Worm (Caenorhabditis elegans) whole organism, L4 larva: ENCODE measurements around the gene mgl-1.
A peak's percentile ranks its signal among the peaks of the same experiment; 100 is the strongest.

Source experiments
- F26F4.8 ChIP-seq: fragments of 200-800 bp; sonication (Bioruptor generic); conservative IDR thresholded peaks from 2 replicates; pipeline ENCODE4 v1.3.6; 2022; ENCODE audit warnings: missing genetic modification characterization, missing compliant biosample characterization
- F37D6.2 ChIP-seq: sonication (generic microtip); optimal IDR thresholded peaks from 2 replicates; lab custom pipeline; 2016; ENCODE audit warnings: mild to moderate bottlenecking, missing genetic modification characterization, missing compliant biosample characterization
- R02D3.7 ChIP-seq: fragments of 150-350 bp; sonication (generic microtip); optimal IDR thresholded peaks from 3 replicates; lab custom pipeline; 2014; ENCODE audit warnings: missing biosample characterization, missing genetic modification characterization
- T20F7.1 ChIP-seq: fragments of 200-800 bp; sonication (Bioruptor generic); optimal IDR thresholded peaks from 2 replicates; lab custom pipeline; 2018; ENCODE audit warnings: mild to moderate bottlenecking, missing genetic modification characterization, missing compliant biosample characterization
- T26A8.4 ChIP-seq: fragments of 200-800 bp; sonication (Bioruptor generic); IDR thresholded peaks from 2 replicates; pipeline ENCODE4 v1.3.6; 2022; ENCODE audit warnings: missing genetic modification characterization, missing compliant biosample characterization
- Y105C5A.15 ChIP-seq: fragments of 200-800 bp; sonication (Bioruptor generic); IDR thresholded peaks from 2 replicates; pipeline ENCODE4 v1.3.6; 2022; ENCODE audit warnings: missing genetic modification characterization, missing compliant biosample characterization
- Y75B8A.6 ChIP-seq: fragments of 200-800 bp; sonication (Bioruptor generic); IDR thresholded peaks from 2 replicates; pipeline ENCODE4 v1.3.6; 2022; ENCODE audit warnings: missing genetic modification reagents, missing genetic modification characterization, missing compliant biosample characterization
- ZK337.2 ChIP-seq: fragments of 200-800 bp; sonication (Bioruptor generic); IDR thresholded peaks from 2 replicates; pipeline ENCODE4 v1.3.6; 2022; ENCODE audit warnings: missing genetic modification reagents, missing genetic modification characterization, missing compliant biosample characterization
- ZK546.5 ChIP-seq, 2 experiments: sonication (generic microtip); optimal IDR thresholded peaks; 2 replicates each; lab custom pipeline; 2017; ENCODE audit warnings: missing biosample characterization in 2 of 2, missing genetic modification characterization in 2 of 2
- arid-1 ChIP-seq: fragments of 200-800 bp; sonication (Bioruptor generic); conservative IDR thresholded peaks from 2 replicates; pipeline ENCODE4 v1.3.6; 2022; ENCODE audit warnings: missing genetic modification reagents, missing genetic modification characterization, missing compliant biosample characterization
- ceh-62 ChIP-seq: sonication (generic microtip); optimal IDR thresholded peaks from 2 replicates; lab custom pipeline; 2017; ENCODE audit warnings: missing biosample characterization, missing genetic modification characterization
- ces-1 ChIP-seq: fragments of 150-350 bp; sonication (generic microtip); optimal IDR thresholded peaks from 4 replicates; lab custom pipeline; 2014; ENCODE audit warnings: missing biosample characterization, missing genetic modification reagents, missing genetic modification characterization
- ctbp-1 ChIP-seq: fragments of 200-800 bp; sonication (Bioruptor generic); IDR thresholded peaks from 2 replicates; pipeline ENCODE4 v1.3.6; 2022; ENCODE audit warnings: missing genetic modification reagents, missing genetic modification characterization, missing compliant biosample characterization
- daf-8 ChIP-seq: fragments of 200-800 bp; sonication (Bioruptor generic); IDR thresholded peaks from 2 replicates; pipeline ENCODE4 v1.3.6; 2022; ENCODE audit warnings: missing genetic modification characterization, missing compliant biosample characterization
- dmd-8 ChIP-seq: fragments of 200-800 bp; sonication (Bioruptor generic); IDR thresholded peaks from 2 replicates; pipeline ENCODE4 v1.3.6; 2022; ENCODE audit warnings: missing genetic modification characterization, missing compliant biosample characterization
- dmd-9 ChIP-seq: fragments of 200-800 bp; sonication (Bioruptor generic); IDR thresholded peaks from 2 replicates; pipeline ENCODE4 v1.3.6; 2022; ENCODE audit warnings: missing genetic modification reagents, missing genetic modification characterization, missing compliant biosample characterization
- dpl-1 ChIP-seq: fragments of 150-350 bp; optimal IDR thresholded peaks from 2 replicates; lab custom pipeline; 2014; ENCODE audit warnings: missing biosample characterization, missing genetic modification reagents, missing genetic modification characterization
- dve-1 ChIP-seq: sonication (generic microtip); optimal IDR thresholded peaks from 2 replicates; lab custom pipeline; 2017; ENCODE audit warnings: antibody characterized with exemption, mild to moderate bottlenecking, missing genetic modification characterization, missing compliant biosample characterization; ENCODE audit not compliant: insufficient read depth
- fkh-10 ChIP-seq: fragments of 150-350 bp; optimal IDR thresholded peaks from 2 replicates; lab custom pipeline; 2014; ENCODE audit warnings: missing biosample characterization, missing genetic modification reagents, missing genetic modification characterization
- fos-1 ChIP-seq: fragments of 150-350 bp; optimal IDR thresholded peaks from 2 replicates; lab custom pipeline; 2014; ENCODE audit warnings: missing biosample characterization, missing genetic modification characterization
- gei-8 ChIP-seq: fragments of 200-800 bp; sonication (Bioruptor generic); optimal IDR thresholded peaks from 2 replicates; lab custom pipeline; 2018; ENCODE audit warnings: mild to moderate bottlenecking, missing genetic modification characterization, missing compliant biosample characterization
- lim-7 ChIP-seq: fragments of 200-800 bp; sonication (Bioruptor generic); IDR thresholded peaks from 2 replicates; pipeline ENCODE4 v1.3.6; 2022; ENCODE audit warnings: missing genetic modification characterization, missing compliant biosample characterization
- lir-3 ChIP-seq: sonication (generic microtip); optimal IDR thresholded peaks from 2 replicates; lab custom pipeline; 2016; ENCODE audit warnings: mild to moderate bottlenecking, missing genetic modification characterization, missing compliant biosample characterization
- madf-5 ChIP-seq, 2 experiments: fragments of 200-800 bp; sonication (Bioruptor generic); IDR thresholded peaks; 2 replicates each; pipeline ENCODE4 v1.3.6; 2022; ENCODE audit warnings: missing compliant biosample characterization in 2 of 2, missing genetic modification characterization in 2 of 2
- mdl-1 ChIP-seq, 2 experiments: fragments of 150-350 bp in 1 of 2; sonication (generic microtip) in 1 of 2; optimal IDR thresholded peaks; 2 replicates each; lab custom pipeline; 2014 to 2017; ENCODE audit warnings: missing biosample characterization in 2 of 2, missing genetic modification characterization in 2 of 2
- mdt-29 ChIP-seq: fragments of 200-800 bp; sonication (Bioruptor generic); IDR thresholded peaks from 2 replicates; pipeline ENCODE4 v1.3.6; 2022; ENCODE audit warnings: missing genetic modification reagents, missing genetic modification characterization, missing compliant biosample characterization
- mxl-2 ChIP-seq: fragments of 200-800 bp; sonication (Bioruptor generic); conservative IDR thresholded peaks from 2 replicates; pipeline ENCODE4 v1.3.6; 2022; ENCODE audit warnings: missing genetic modification reagents, missing genetic modification characterization, missing compliant biosample characterization
- nhr-237 ChIP-seq: sonication (generic microtip); optimal IDR thresholded peaks from 2 replicates; lab custom pipeline; 2017; ENCODE audit warnings: missing biosample characterization, missing genetic modification characterization
- nhr-28 ChIP-seq: fragments of 150-350 bp; optimal IDR thresholded peaks from 2 replicates; lab custom pipeline; 2014; ENCODE audit warnings: missing biosample characterization, missing genetic modification characterization
- nhr-42 ChIP-seq: fragments of 200-800 bp; sonication (Bioruptor generic); IDR thresholded peaks from 2 replicates; pipeline ENCODE4 v1.3.6; 2022; ENCODE audit warnings: missing genetic modification characterization, missing compliant biosample characterization
- nhr-48 ChIP-seq: sonication (generic microtip); optimal IDR thresholded peaks from 2 replicates; lab custom pipeline; 2016; ENCODE audit warnings: mild to moderate bottlenecking, missing genetic modification characterization, missing compliant biosample characterization
- nhr-6 ChIP-seq: fragments of 150-350 bp; optimal IDR thresholded peaks from 2 replicates; lab custom pipeline; 2014; ENCODE audit warnings: missing biosample characterization, missing genetic modification characterization
- nhr-76 ChIP-seq: fragments of 150-350 bp; optimal IDR thresholded peaks from 2 replicates; lab custom pipeline; 2014; ENCODE audit warnings: missing biosample characterization, missing genetic modification characterization
- pha-4 ChIP-seq, 2 experiments: fragments of 150-350 bp in 1 of 2; fragments of 200-800 bp in 1 of 2; sonication (Bioruptor generic) in 1 of 2; IDR thresholded peaks in 1 of 2; optimal IDR thresholded peaks in 1 of 2; 2 replicates each; pipeline versions ENCODE4 v1.3.6 to Lab custom; 2014 to 2022; ENCODE audit warnings: missing genetic modification characterization in 2 of 2, missing genetic modification reagents in 2 of 2, missing biosample characterization in 1 of 2, missing compliant biosample characterization in 1 of 2
- saeg-2 ChIP-seq: fragments of 200-800 bp; sonication (Bioruptor generic); IDR thresholded peaks from 2 replicates; pipeline ENCODE4 v1.3.6; 2022; ENCODE audit warnings: missing genetic modification reagents, missing genetic modification characterization, missing compliant biosample characterization
- snpc-4 ChIP-seq: fragments of 150-350 bp; optimal IDR thresholded peaks from 2 replicates; lab custom pipeline; 2014; ENCODE audit warnings: missing biosample characterization, missing genetic modification characterization
- spr-1 ChIP-seq: sonication (generic microtip); optimal IDR thresholded peaks from 2 replicates; lab custom pipeline; 2016; ENCODE audit warnings: mild to moderate bottlenecking, missing genetic modification characterization, missing compliant biosample characterization
- spr-3 ChIP-seq: fragments of 200-800 bp; sonication (Bioruptor generic); optimal IDR thresholded peaks from 2 replicates; lab custom pipeline; 2018; ENCODE audit warnings: mild to moderate bottlenecking, missing genetic modification characterization, missing compliant biosample characterization
- unc-130 ChIP-seq: sonication (generic microtip); optimal IDR thresholded peaks from 2 replicates; lab custom pipeline; 2016; ENCODE audit warnings: missing genetic modification reagents, missing genetic modification characterization, missing compliant biosample characterization
- zip-2 ChIP-seq: fragments of 150-350 bp; optimal IDR thresholded peaks from 2 replicates; lab custom pipeline; 2014; ENCODE audit warnings: missing biosample characterization, missing genetic modification characterization
- ztf-11 ChIP-seq: fragments of 150-350 bp; optimal IDR thresholded peaks from 2 replicates; lab custom pipeline; 2014; ENCODE audit warnings: missing biosample characterization, missing genetic modification characterization

Gene mgl-1

DNA sequence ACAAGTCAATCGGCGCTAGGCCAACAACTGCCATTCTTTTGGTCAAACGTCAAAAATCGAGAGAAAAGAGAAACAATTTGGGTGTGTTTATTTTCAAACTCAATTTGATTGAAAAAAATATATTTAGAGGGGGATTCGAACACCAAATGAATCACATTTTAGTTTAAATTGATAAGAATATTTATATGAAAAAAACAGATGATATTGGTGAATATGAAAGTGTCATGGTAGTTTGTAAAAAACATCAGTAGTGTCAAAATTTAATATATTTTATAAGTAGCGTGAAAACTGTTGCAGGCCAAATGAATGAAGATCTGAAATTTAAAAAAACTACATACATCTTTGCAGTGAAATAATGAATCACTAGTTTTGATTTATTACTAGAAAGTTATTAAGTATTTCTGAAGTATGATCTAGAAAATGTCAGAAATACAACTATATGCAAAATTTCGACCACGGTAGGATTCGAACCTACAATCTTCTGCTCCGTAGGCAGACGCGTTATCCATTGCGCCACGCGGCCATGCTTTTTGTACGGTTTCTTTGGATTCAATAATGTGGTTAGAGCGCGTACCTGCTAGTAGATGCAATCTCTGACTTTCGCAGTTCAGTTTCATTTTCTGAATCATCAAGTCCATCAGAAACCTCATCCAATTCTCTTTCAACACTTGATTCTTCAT lies 42.0 kb upstream of the mgl-1 start, which contains the start of gene F19C6.4 (continued):
- no peak for TF ChIP-seq F37D6.2 (tag; lab: Kevin White, UChicago)
- TF ChIP-seq nhr-28 (tag; lab: Kevin White, UChicago): no peak
- TF ChIP-seq nhr-42 (GFP tag; lab: Robert Waterston, UW): no peak
- TF ChIP-seq dve-1 (tag; lab: Kevin White, UChicago): peak; percentile 36
- TF ChIP-seq ceh-62 (tag; lab: Kevin White, UChicago): no peak
- no peak for TF ChIP-seq mdt-29
- peak; percentile 82 for TF ChIP-seq arid-1 (GFP tag; lab: Robert Waterston, UW)
- no peak for TF ChIP-seq lir-3
- 0 out of 2 replicates have a peak, but pooled peaks have one; percentile 74 for TF ChIP-seq Y105C5A.15
- TF ChIP-seq saeg-2 (GFP tag; lab: Robert Waterston, UW): no peak
- peak; percentile 42; the same call in 1 of the 2 replicates for TF ChIP-seq dmd-8 (GFP tag; lab: Robert Waterston, UW)
- no peak for TF ChIP-seq unc-130 (GFP tag; lab: Kevin White, UChicago)
- TF ChIP-seq nhr-48 (tag; lab: Kevin White, UChicago): peak; percentile 3
- TF ChIP-seq spr-3: no peak
- no peak for TF ChIP-seq lim-7
- TF ChIP-seq nhr-237 (tag; lab: Kevin White, UChicago): no peak
- TF ChIP-seq dpl-1 (GFP tag; lab: Kevin White, UChicago): no peak
- peak in 1 of 2 experiments; percentile 50; a peak in 1 of 4 replicates for TF ChIP-seq madf-5 (GFP tag; IDR thresholded peaks at IDR 0.05; lab: Robert Waterston, UW)
- no peak for TF ChIP-seq mxl-2 (GFP tag; lab: Robert Waterston, UW)
- TF ChIP-seq daf-8: no peak
- no peak for TF ChIP-seq F26F4.8
- 0 out of 2 replicates have a peak, but pooled peaks have one; percentile 43 for TF ChIP-seq ZK337.2 (GFP tag; lab: Robert Waterston, UW)
- TF ChIP-seq R02D3.7 (tag; lab: Kevin White, UChicago): no peak
- no peak for TF ChIP-seq ztf-11 (tag; lab: Kevin White, UChicago)
- no peak for TF ChIP-seq snpc-4 (tag; lab: Kevin White, UChicago)
- TF ChIP-seq ces-1: no peak
- TF ChIP-seq nhr-76 (tag; lab: Kevin White, UChicago): no peak
- TF ChIP-seq T26A8.4 (GFP tag; lab: Robert Waterston, UW): no peak; the same call in 1 of the 2 replicates
- TF ChIP-seq fos-1 (tag; lab: Kevin White, UChicago): no peak
- no peak for TF ChIP-seq Y75B8A.6 (GFP tag; lab: Robert Waterston, UW)
- TF ChIP-seq gei-8: no peak
- TF ChIP-seq T20F7.1 (GFP tag; lab: Kevin White, UChicago): peak; percentile 4
- no peak for TF ChIP-seq mdl-1 (tag; optimal IDR thresholded peaks at IDR 0.05; lab: Kevin White, UChicago)
- peak; percentile 53; the same call in 1 of the 2 replicates for TF ChIP-seq pha-4 (GFP tag; IDR thresholded peaks at IDR 0.05; lab: Robert Waterston, UW)
- TF ChIP-seq pha-4 (tag; optimal IDR thresholded peaks at IDR 0.05; lab: Kevin White, UChicago): no peak
- TF ChIP-seq ZK546.5 (tag; optimal IDR thresholded peaks at IDR 0.05; lab: Kevin White, UChicago): no peak
- no peak for TF ChIP-seq spr-1 (tag; lab: Kevin White, UChicago)
- TF ChIP-seq zip-2: no peak

- TF ChIP-seq nhr-6 (tag; lab: Kevin White, UChicago): no peak
- peak; percentile 56 for TF ChIP-seq fkh-10 (GFP tag; lab: Kevin White, UChicago)
- peak; percentile 9 for TF ChIP-seq ces-1
- peak; percentile 34; the same call in 1 of the 2 replicates for TF ChIP-seq ctbp-1 (GFP tag; lab: Robert Waterston, UW)
- TF ChIP-seq dve-1 (tag; lab: Kevin White, UChicago): no peak
- TF ChIP-seq dmd-9 (GFP tag; lab: Robert Waterston, UW): no peak
Observed at ce11 chrX:10009985-10010384, 33.9 kb upstream of the mgl-1 start.
